Fruit fly (Drosophila melanogaster) S2 (cell line): ENCODE measurements around the gene Lim3.

Source experiments
- CG8478 ChIP-seq: fragments of >200 bp; optimal IDR thresholded peaks from 2 replicates; lab custom pipeline; 2018
- CTCF ChIP-seq, 2 experiments: fragments of >200 bp; optimal IDR thresholded peaks; 2 replicates each; lab custom pipeline; 2018

dm6 chr2L:19106235-19106634, 2.0 kb downstream of the Lim3 start:
- TF ChIP-seq CG8478 (lab: Kevin White, UChicago), result no peak
- TF ChIP-seq CTCF (optimal IDR thresholded peaks at IDR 0.05; lab: Kevin White, UChicago), result no peak
